Fruit fly (Drosophila melanogaster) whole organism: ENCODE measurements around the gene tty.

Experiments used
- CG8478 ChIP-seq: fragments of >200 bp; optimal IDR thresholded peaks from 2 replicates; lab custom pipeline; 2018; ENCODE audit warnings: inconsistent platforms
- EcR ChIP-seq, 2 experiments: fragments of >200 bp; optimal IDR thresholded peaks; 2 replicates each; lab custom pipeline; 2017; ENCODE audit warnings: missing biosample characterization in 2 of 2, missing genetic modification characterization in 2 of 2, missing genetic modification reagents in 2 of 2
- pan ChIP-seq: fragments of >200 bp; optimal IDR thresholded peaks from 2 replicates; lab custom pipeline; 2017
- psq ChIP-seq: fragments of >200 bp; optimal IDR thresholded peaks from 2 replicates; lab custom pipeline; 2017

dm6 chrX:21317422-21317821, 22.1 kb downstream of the tty start, which contains the start of gene CG1801:
- no peak for TF ChIP-seq pan
- TF ChIP-seq CG8478 (lab: Kevin White, UChicago): no peak
- no peak for TF ChIP-seq psq (lab: Kevin White, UChicago)
- no peak for TF ChIP-seq EcR (GFP tag; optimal IDR thresholded peaks at IDR 0.05; lab: Kevin White, UChicago)
